Fruit fly (Drosophila melanogaster): ENCODE measurements around the gene Sdr.

Gene Sdr

DNA sequence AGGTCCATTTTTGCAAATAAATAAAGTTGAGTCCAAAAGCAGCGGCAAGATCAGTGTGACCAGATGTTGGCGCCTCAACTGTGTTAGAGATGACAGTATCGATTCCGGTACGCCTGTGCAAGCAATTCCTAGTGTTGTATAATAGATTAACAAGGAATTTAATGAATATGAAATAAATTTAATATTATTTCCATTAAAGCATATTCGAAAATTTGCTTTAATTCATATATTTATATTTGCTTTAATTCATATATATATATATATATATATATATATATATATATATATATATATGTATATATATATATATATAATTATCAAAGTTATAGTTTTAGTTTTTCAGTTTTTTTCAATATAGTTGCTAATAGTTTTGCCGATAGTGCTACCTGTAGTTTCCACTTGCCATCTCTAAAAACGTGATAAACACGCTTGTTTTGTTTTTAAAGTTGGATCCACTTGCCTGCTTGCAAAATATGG is 20.1 kb upstream of the Sdr start, which contains the start of the genes Nup93-2 and CG3817 (continued):
- TF ChIP-seq pb (GFP tag; optimal IDR thresholded peaks at IDR 0.05) (no peak), CHES-1-like (GFP tag; optimal IDR thresholded peaks at IDR 0.05) (no peak), odd (GFP tag; optimal IDR thresholded peaks at IDR 0.05) (no peak), Hmx (GFP tag; optimal IDR thresholded peaks at IDR 0.05) (no peak), CG6765 (GFP tag; optimal IDR thresholded peaks at IDR 0.05) (peak; percentile 34), CG15601 (tag; optimal IDR thresholded peaks at IDR 0.05) (peak; percentile 7), Bgb (GFP tag; IDR thresholded peaks at IDR 0.05; ENCODE audit: partially characterized antibody) (peak; percentile 66; the same call in 1 of the 2 replicates), Rfx (GFP tag; IDR thresholded peaks at IDR 0.05) (peak; percentile 82), HHEX (GFP tag; optimal IDR thresholded peaks at IDR 0.05) (no peak), wor (GFP tag; IDR thresholded peaks at IDR 0.05) (no peak), danr (GFP tag; IDR thresholded peaks at IDR 0.05) (peak; percentile 7; the same call in 1 of the 2 replicates), dan (GFP tag; IDR thresholded peaks at IDR 0.05) (0 out of 2 replicates have a peak, but pooled peaks have one; percentile 30), CG14667 (GFP tag; IDR thresholded peaks at IDR 0.05) (no peak), CG12942 (GFP tag; optimal IDR thresholded peaks at IDR 0.05) (peak; percentile 17), HmgZ (tag; optimal IDR thresholded peaks at IDR 0.05) (no peak), oc (tag; optimal IDR thresholded peaks at IDR 0.05) (no peak), kah (GFP tag; optimal IDR thresholded peaks at IDR 0.05) (no peak), trh (GFP tag; optimal IDR thresholded peaks at IDR 0.05) (peak; percentile 67), MESR4 (GFP tag; optimal IDR thresholded peaks at IDR 0.05) (no peak), TFAM (GFP tag; optimal IDR thresholded peaks at IDR 0.05) (no peak), mam (GFP tag; optimal IDR thresholded peaks at IDR 0.05) (peak; percentile 67), Sry-δ (GFP tag; optimal IDR thresholded peaks at IDR 0.05) (peak; percentile 76), Awh (GFP tag; IDR thresholded peaks at IDR 0.05) (no peak), CG9609 (GFP tag; optimal IDR thresholded peaks at IDR 0.05) (peak; percentile 49), jigr1 (GFP tag; IDR thresholded peaks at IDR 0.05) (no peak), Spps (tag; optimal IDR thresholded peaks at IDR 0.05) (no peak), CG13894 (tag; optimal IDR thresholded peaks at IDR 0.05) (peak; percentile 33), croc (GFP tag; conservative IDR thresholded peaks at IDR 0.05) (no peak), CoRest (tag; optimal IDR thresholded peaks at IDR 0.05) (peak; percentile 44), Bteb2 (GFP tag; optimal IDR thresholded peaks at IDR 0.05) (no peak), Hr3 (GFP tag; optimal IDR thresholded peaks at IDR 0.05) (peak; percentile 72), Hmr (GFP tag; optimal IDR thresholded peaks at IDR 0.05) (peak; percentile 70), CG3407 (GFP tag; optimal IDR thresholded peaks at IDR 0.05) (peak; percentile 16), Chrac-16 (GFP tag; optimal IDR thresholded peaks at IDR 0.05) (peak; percentile 16), ham (GFP tag; IDR thresholded peaks at IDR 0.05) (no peak), Antp (GFP tag; optimal IDR thresholded peaks at IDR 0.05) (peak; percentile 12), CG17802 (tag; optimal IDR thresholded peaks at IDR 0.05) (no peak), z (GFP tag; IDR thresholded peaks at IDR 0.05) (no peak), CkIIα-i1 (GFP tag; IDR thresholded peaks at IDR 0.05) (no peak), Ets97D (GFP tag; optimal IDR thresholded peaks at IDR 0.05) (peak; percentile 52), wek (GFP tag; optimal IDR thresholded peaks at IDR 0.05) (no peak), hth (optimal IDR thresholded peaks at IDR 0.05) (no peak), Lim3 (GFP tag; IDR thresholded peaks at IDR 0.05) (no peak), CG15011 (GFP tag; optimal IDR thresholded peaks at IDR 0.05) (no peak), maf-S (GFP tag; optimal IDR thresholded peaks at IDR 0.05) (peak; percentile 6), HmgD (GFP tag; optimal IDR thresholded peaks at IDR 0.05) (no peak), da (GFP tag; optimal IDR thresholded peaks at IDR 0.05) (no peak), CG11723 (GFP tag; optimal IDR thresholded peaks at IDR 0.05) (no peak), nerfin-2 (GFP tag; IDR thresholded peaks at IDR 0.05; ENCODE audit: partially characterized antibody) (0 out of 2 replicates have a peak, but pooled peaks have one; percentile 48), Myb (GFP tag; optimal IDR thresholded peaks at IDR 0.05) (no peak), Dll (GFP tag; IDR thresholded peaks at IDR 0.05; ENCODE audit: partially characterized antibody) (peak; percentile 60; the same call in 1 of the 4 replicates), unpg (GFP tag; optimal IDR thresholded peaks at IDR 0.05) (peak; percentile 76)

Measured in whole organism, embryonic.